Fruit fly (Drosophila melanogaster): ENCODE measurements around the gene side-VII.

- TF ChIP-seq CG7101 (tag; optimal IDR thresholded peaks at IDR 0.05) (peak; percentile 16), CG7045 (GFP tag; optimal IDR thresholded peaks at IDR 0.05) (no peak), CG1620 (GFP tag; optimal IDR thresholded peaks at IDR 0.05) (no peak), kay (GFP tag; ENCODE audit: borderline replicate concordance) (no peak), Clk (GFP tag; optimal IDR thresholded peaks at IDR 0.05) (no peak), ovo (GFP tag; optimal IDR thresholded peaks at IDR 0.05) (peak; percentile 0), cic (GFP tag; optimal IDR thresholded peaks at IDR 0.05) (no peak), CG14711 (tag; optimal IDR thresholded peaks at IDR 0.05) (peak; percentile 18), CG11617 (GFP tag; optimal IDR thresholded peaks at IDR 0.05) (no peak), Hr96 (GFP tag; optimal IDR thresholded peaks at IDR 0.05) (no peak), cnc (optimal IDR thresholded peaks at IDR 0.05) (no peak), tj (GFP tag; optimal IDR thresholded peaks at IDR 0.05) (no peak), pad (GFP tag; optimal IDR thresholded peaks at IDR 0.05) (no peak), Crg-1 (GFP tag; optimal IDR thresholded peaks at IDR 0.05) (no peak)
These were observed 43.6 kb upstream of the side-VII start for dm6 chr3R:9783240-9783917.
